Fruit fly (Drosophila melanogaster): ENCODE measurements around the gene CG15219.

- TF ChIP-seq CG12659 (GFP tag; optimal IDR thresholded peaks at IDR 0.05) (no peak), ase (GFP tag; IDR thresholded peaks at IDR 0.05) (no peak), Gsc (GFP tag; IDR thresholded peaks at IDR 0.05) (no peak), unc-4 (GFP tag; IDR thresholded peaks at IDR 0.05; ENCODE audit: partially characterized antibody) (no peak), C15 (GFP tag; IDR thresholded peaks at IDR 0.05) (no peak), slbo (GFP tag; IDR thresholded peaks at IDR 0.05) (no peak), Antp (GFP tag; optimal IDR thresholded peaks at IDR 0.05) (no peak), CG15073 (GFP tag; optimal IDR thresholded peaks at IDR 0.05) (no peak), CG7372 (GFP tag; IDR thresholded peaks at IDR 0.05) (no peak), sc (optimal IDR thresholded peaks at IDR 0.05) (no peak), sc (GFP tag; optimal IDR thresholded peaks at IDR 0.05) (no peak)
Observed at dm6 chr2L:22065243-22065642, 40.1 kb downstream of the CG15219 start, which contains the start of gene CG42597.
